Fruit fly (Drosophila melanogaster) whole organism, embryonic: ENCODE measurements around the gene CG5510.

Experiments
- Abd-B ChIP-seq: fragments of 200-800 bp; sonication (Bioruptor generic); optimal IDR thresholded peaks from 2 replicates; lab custom pipeline; 2018; ENCODE audit warnings: missing biosample characterization, mild to moderate bottlenecking, missing genetic modification characterization, moderate library complexity
- Awh ChIP-seq: fragments of 200-800 bp; sonication (Bioruptor generic); IDR thresholded peaks from 2 replicates; pipeline ENCODE4, ENCODE4 v1.3.6; 2022; ENCODE audit warnings: missing biosample characterization, missing genetic modification characterization
- B-H1 ChIP-seq: fragments of 200-800 bp; sonication (Bioruptor generic); IDR thresholded peaks from 3 replicates; pipeline ENCODE4 v1.3.6; 2022; ENCODE audit warnings: missing biosample characterization, missing genetic modification characterization
- CG10321 ChIP-seq: fragments of 200-800 bp; sonication (Bioruptor generic); IDR thresholded peaks from 2 replicates; pipeline ENCODE4 v1.3.6; 2022; ENCODE audit warnings: missing biosample characterization, missing genetic modification characterization
- CG11456 ChIP-seq: fragments of 200-800 bp; sonication (Bioruptor generic); IDR thresholded peaks from 3 replicates; pipeline ENCODE4 v1.3.6; 2022; ENCODE audit warnings: missing biosample characterization, missing genetic modification characterization
- CG16863 ChIP-seq: fragments of 200-800 bp; sonication (Bioruptor generic); optimal IDR thresholded peaks from 3 replicates; lab custom pipeline; 2016; ENCODE audit warnings: missing biosample characterization, missing genetic modification characterization
- CG17385 ChIP-seq: fragments of 200-800 bp; sonication (Bioruptor generic); optimal IDR thresholded peaks from 3 replicates; lab custom pipeline; 2018; ENCODE audit warnings: missing biosample characterization, mild to moderate bottlenecking, missing genetic modification characterization
- CG2199 ChIP-seq: fragments of 200-800 bp; sonication (Bioruptor generic); IDR thresholded peaks from 3 replicates; pipeline ENCODE4 v1.3.6; 2022; ENCODE audit warnings: missing biosample characterization, missing genetic modification characterization
- CG31388 ChIP-seq: fragments of 200-800 bp; sonication (Bioruptor generic); optimal IDR thresholded peaks from 2 replicates; lab custom pipeline; 2016; ENCODE audit warnings: missing biosample characterization, missing genetic modification characterization
- CG4424 ChIP-seq: fragments of 200-800 bp; sonication (Bioruptor generic); optimal IDR thresholded peaks from 3 replicates; lab custom pipeline; 2016; ENCODE audit warnings: missing biosample characterization, missing genetic modification characterization
- CG5245 ChIP-seq: fragments of 200-800 bp; sonication (Bioruptor generic); optimal IDR thresholded peaks from 3 replicates; lab custom pipeline; 2016; ENCODE audit warnings: missing biosample characterization, missing genetic modification characterization
- CG8765 ChIP-seq: fragments of 200-800 bp; sonication (Bioruptor generic); IDR thresholded peaks from 2 replicates; pipeline ENCODE4 v1.3.6; 2022; ENCODE audit warnings: missing biosample characterization, missing genetic modification characterization
- CG9817 ChIP-seq: fragments of 200-800 bp; sonication (Bioruptor generic); optimal IDR thresholded peaks from 2 replicates; lab custom pipeline; 2018; ENCODE audit warnings: missing biosample characterization, mild to moderate bottlenecking, missing genetic modification characterization, moderate library complexity
- CG9932 ChIP-seq: fragments of 200-800 bp; sonication (Bioruptor generic); IDR thresholded peaks from 2 replicates; pipeline ENCODE4 v1.3.6; 2022; ENCODE audit warnings: missing biosample characterization, missing genetic modification characterization
- Dfd ChIP-seq, 2 experiments: fragments of >200 bp; optimal IDR thresholded peaks; 2 replicates each; lab custom pipeline; 2017; ENCODE audit warnings: missing biosample characterization in 2 of 2, missing genetic modification characterization in 2 of 2
- Doc3 ChIP-seq: fragments of 200-800 bp; sonication (Bioruptor generic); IDR thresholded peaks from 3 replicates; pipeline ENCODE4 v1.3.6; 2022; ENCODE audit warnings: missing biosample characterization, missing genetic modification characterization; ENCODE audit not compliant: partially characterized antibody
- Dp ChIP-seq: fragments of 200-800 bp; sonication (Bioruptor generic); optimal IDR thresholded peaks from 2 replicates; lab custom pipeline; 2018; ENCODE audit warnings: missing biosample characterization, mild to moderate bottlenecking, missing genetic modification characterization, moderate library complexity
- Eip74EF ChIP-seq, 2 experiments: fragments of 200-800 bp in 1 of 2; fragments of >200 bp in 1 of 2; sonication (Bioruptor generic) in 1 of 2; optimal IDR thresholded peaks; 2 replicates each; lab custom pipeline; 2017 to 2019; ENCODE audit warnings: missing biosample characterization in 2 of 2, missing genetic modification characterization in 2 of 2, mild to moderate bottlenecking in 1 of 2, moderate library complexity in 1 of 2
- H15 ChIP-seq: fragments of 200-800 bp; sonication (Bioruptor generic); IDR thresholded peaks from 3 replicates; pipeline ENCODE4 v1.3.6; 2022; ENCODE audit warnings: missing biosample characterization, missing genetic modification characterization
- H2.0 ChIP-seq: fragments of 200-800 bp; sonication (Bioruptor generic); IDR thresholded peaks from 2 replicates; pipeline ENCODE4 v1.3.6; 2022; ENCODE audit warnings: missing biosample characterization, missing genetic modification characterization
- Hand ChIP-seq: fragments of 200-800 bp; sonication (Bioruptor generic); optimal IDR thresholded peaks from 2 replicates; lab custom pipeline; 2017; ENCODE audit warnings: mild to moderate bottlenecking, missing biosample characterization, missing genetic modification reagents, missing genetic modification characterization
- Kr ChIP-seq: fragments of 200-800 bp; sonication (Bioruptor generic); optimal IDR thresholded peaks from 2 replicates; lab custom pipeline; 2017; ENCODE audit warnings: missing biosample characterization, mild to moderate bottlenecking, missing genetic modification characterization
- MTF-1 ChIP-seq: fragments of 200-800 bp; sonication (Bioruptor generic); optimal IDR thresholded peaks from 2 replicates; lab custom pipeline; 2018; ENCODE audit warnings: missing biosample characterization, mild to moderate bottlenecking, missing genetic modification characterization, borderline replicate concordance
- Mad ChIP-seq: fragments of 200-800 bp; sonication (Bioruptor generic); optimal IDR thresholded peaks from 2 replicates; lab custom pipeline; 2016; ENCODE audit warnings: missing biosample characterization, missing genetic modification characterization
- Nf-YC ChIP-seq: fragments of 200-800 bp; optimal IDR thresholded peaks from 3 replicates; lab custom pipeline; 2019; ENCODE audit warnings: missing biosample characterization, mild to moderate bottlenecking, missing genetic modification characterization, moderate library complexity
- Pdp1 ChIP-seq, 2 experiments: fragments of 200-800 bp; sonication (Bioruptor generic); optimal IDR thresholded peaks; 3 replicates each; lab custom pipeline; 2016; ENCODE audit warnings: missing biosample characterization in 2 of 2, missing genetic modification characterization in 2 of 2, mild to moderate bottlenecking in 1 of 2, moderate library complexity in 1 of 2
- Scr ChIP-seq: fragments of 200-800 bp; sonication (Bioruptor generic); IDR thresholded peaks from 2 replicates; pipeline ENCODE4 v1.3.6; 2022; ENCODE audit warnings: missing biosample characterization, missing genetic modification characterization; ENCODE audit not compliant: partially characterized antibody
- aop ChIP-seq: fragments of 200-800 bp; sonication (Bioruptor generic); IDR thresholded peaks from 2 replicates; pipeline ENCODE4 v1.3.6; 2022; ENCODE audit warnings: missing biosample characterization, missing genetic modification characterization
- ase ChIP-seq: fragments of 200-800 bp; sonication (Bioruptor generic); IDR thresholded peaks from 3 replicates; pipeline ENCODE4 v1.3.6; 2022; ENCODE audit warnings: missing biosample characterization, missing genetic modification characterization
- caup ChIP-seq: fragments of 200-800 bp; sonication (Bioruptor generic); optimal IDR thresholded peaks from 3 replicates; lab custom pipeline; 2017; ENCODE audit warnings: missing biosample characterization, mild to moderate bottlenecking, missing genetic modification characterization, moderate library complexity; ENCODE audit not compliant: severe bottlenecking
- chif ChIP-seq, 2 experiments: fragments of 200-800 bp; sonication (Bioruptor generic); optimal IDR thresholded peaks; 3 replicates each; lab custom pipeline; 2016; ENCODE audit warnings: missing biosample characterization in 2 of 2, missing genetic modification characterization in 2 of 2
- chinmo ChIP-seq: fragments of 200-800 bp; sonication (Bioruptor generic); IDR thresholded peaks from 4 replicates; pipeline ENCODE4 v1.3.6; 2022; ENCODE audit warnings: missing biosample characterization, missing genetic modification characterization; ENCODE audit not compliant: partially characterized antibody
- en ChIP-seq: fragments of 200-800 bp; sonication (Bioruptor generic); optimal IDR thresholded peaks from 2 replicates; lab custom pipeline; 2016; ENCODE audit warnings: missing biosample characterization, missing genetic modification characterization
- ewg ChIP-seq: fragments of 200-800 bp; sonication (Bioruptor generic); optimal IDR thresholded peaks from 3 replicates; lab custom pipeline; 2017; ENCODE audit warnings: mild to moderate bottlenecking, missing biosample characterization, missing genetic modification reagents, missing genetic modification characterization
- gsb-n ChIP-seq: fragments of 200-800 bp; sonication (Bioruptor generic); optimal IDR thresholded peaks from 3 replicates; lab custom pipeline; 2018; ENCODE audit warnings: missing biosample characterization, mild to moderate bottlenecking, missing genetic modification characterization
- insv ChIP-seq, 2 experiments: fragments of 200-800 bp; sonication (Bioruptor generic); optimal IDR thresholded peaks; 3 replicates each; lab custom pipeline; 2016 to 2018; ENCODE audit warnings: missing biosample characterization in 2 of 2, missing genetic modification characterization in 2 of 2
- lab ChIP-seq: fragments of 200-800 bp; sonication (Bioruptor generic); optimal IDR thresholded peaks from 3 replicates; lab custom pipeline; 2017; ENCODE audit warnings: missing biosample characterization, missing genetic modification characterization, mild to moderate bottlenecking, moderate library complexity, missing genetic modification reagents
- lilli ChIP-seq: fragments of 200-800 bp; sonication (Bioruptor generic); optimal IDR thresholded peaks from 3 replicates; lab custom pipeline; 2016; ENCODE audit warnings: missing biosample characterization, missing genetic modification characterization
- nerfin-2 ChIP-seq: fragments of 200-800 bp; sonication (Bioruptor generic); IDR thresholded peaks from 2 replicates; pipeline ENCODE4 v1.3.6; 2022; ENCODE audit warnings: missing biosample characterization, missing genetic modification characterization; ENCODE audit not compliant: partially characterized antibody
- pan ChIP-seq, 4 experiments: fragments of >200 bp in 3 of 4; fragments of 200-800 bp in 1 of 4; sonication (Bioruptor generic) in 1 of 4; optimal IDR thresholded peaks in 3 of 4; IDR thresholded peaks in 1 of 4; 2 replicates each; pipeline versions ENCODE4 v1.3.6 to Lab custom; 2017 to 2022; ENCODE audit warnings: missing biosample characterization in 2 of 4, missing genetic modification characterization in 2 of 4, mixed read lengths in 1 of 4
- sens-2 ChIP-seq: fragments of 200-800 bp; sonication (Bioruptor generic); IDR thresholded peaks from 2 replicates; pipeline ENCODE4 v1.3.6; 2022; ENCODE audit warnings: missing biosample characterization, missing genetic modification characterization
- stwl ChIP-seq: fragments of 200-800 bp; sonication (Bioruptor generic); optimal IDR thresholded peaks from 3 replicates; lab custom pipeline; 2018; ENCODE audit warnings: missing biosample characterization, mild to moderate bottlenecking, missing genetic modification characterization, moderate library complexity
- tin ChIP-seq: fragments of 200-800 bp; sonication (Bioruptor generic); optimal IDR thresholded peaks from 3 replicates; lab custom pipeline; 2016; ENCODE audit warnings: missing biosample characterization, missing genetic modification characterization
- twi ChIP-seq: fragments of 200-800 bp; optimal IDR thresholded peaks from 2 replicates; lab custom pipeline; 2019; ENCODE audit warnings: missing biosample characterization, mild to moderate bottlenecking, missing genetic modification characterization, moderate library complexity
- unc-4 ChIP-seq: fragments of 200-800 bp; sonication (Bioruptor generic); IDR thresholded peaks from 2 replicates; pipeline ENCODE4 v1.3.6; 2022; ENCODE audit warnings: missing biosample characterization, missing genetic modification characterization; ENCODE audit not compliant: partially characterized antibody
- wek ChIP-seq: fragments of 200-800 bp; sonication (Bioruptor generic); optimal IDR thresholded peaks from 3 replicates; lab custom pipeline; 2018; ENCODE audit warnings: missing biosample characterization, mild to moderate bottlenecking, missing genetic modification characterization, moderate library complexity
- zf30C ChIP-seq: fragments of 200-800 bp; sonication (Bioruptor generic); optimal IDR thresholded peaks from 3 replicates; lab custom pipeline; 2018; ENCODE audit warnings: missing biosample characterization, mild to moderate bottlenecking, missing genetic modification characterization
- zfh1 ChIP-seq: fragments of 200-800 bp; sonication (Bioruptor generic); IDR thresholded peaks from 3 replicates; pipeline ENCODE4 v1.3.6; 2022; ENCODE audit warnings: missing biosample characterization, missing genetic modification characterization

CG5510 gene

DNA sequence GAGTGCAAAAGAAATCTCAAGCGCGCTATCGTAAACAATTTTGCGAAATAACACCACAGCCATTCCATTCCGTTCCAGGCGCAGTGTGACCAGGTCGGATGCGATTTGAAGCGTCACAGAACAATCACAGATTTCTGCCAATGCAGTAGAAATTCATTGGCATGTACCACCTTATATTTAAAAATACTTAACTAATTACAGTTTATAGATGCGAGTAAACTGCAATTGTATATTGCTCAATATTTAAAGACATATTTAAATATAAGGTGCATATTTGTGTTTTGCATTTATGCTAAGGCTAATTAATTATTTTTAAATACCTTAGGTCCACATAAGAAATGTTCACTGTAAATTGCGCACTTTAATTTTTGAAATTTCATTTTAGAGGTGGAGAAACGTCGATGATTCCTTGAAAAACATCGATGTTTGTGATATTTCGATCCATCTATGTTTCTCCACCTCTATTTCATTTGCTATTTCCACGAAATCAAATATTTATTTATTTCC lies 24.1 kb upstream of the CG5510 start, which contains the start of the genes SMC6 and CG6204 (continued):
- peak; percentile 46 for TF ChIP-seq en (GFP tag; lab: Kevin White, UChicago)
- peak; percentile 86 for TF ChIP-seq CG31388 (GFP tag; lab: Kevin White, UChicago)
- peak; percentile 70 for TF ChIP-seq wek (GFP tag; lab: Kevin White, UChicago)
- peak; percentile 91 for TF ChIP-seq tin (GFP tag; lab: Kevin White, UChicago)
- TF ChIP-seq Awh = peak; percentile 93
- peak; percentile 85 for TF ChIP-seq sens-2
- peak; percentile 88; the same call in 2 of the 3 replicates for TF ChIP-seq CG2199 (GFP tag; lab: Robert Waterston, UW)
- TF ChIP-seq H15 (GFP tag; lab: Robert Waterston, UW) = peak; percentile 92
- peak; percentile 92 for TF ChIP-seq B-H1
- TF ChIP-seq CG9817 (tag; lab: Kevin White, UChicago) = peak; percentile 97
- TF ChIP-seq CG16863 (GFP tag; lab: Kevin White, UChicago) = peak; percentile 74
- TF ChIP-seq caup (GFP tag; lab: Kevin White, UChicago) = peak; percentile 89
- TF ChIP-seq Hand (GFP tag; lab: Kevin White, UChicago) = peak; percentile 80
- peak; percentile 90 for TF ChIP-seq CG17385 (GFP tag; lab: Kevin White, UChicago)
- peak; percentile 95 for TF ChIP-seq lilli (GFP tag; lab: Kevin White, UChicago)
- TF ChIP-seq twi = peak; percentile 91
- TF ChIP-seq Abd-B (GFP tag; lab: Kevin White, UChicago) = peak; percentile 97
- peak; percentile 86 for TF ChIP-seq CG5245 (GFP tag; lab: Kevin White, UChicago)
- TF ChIP-seq CG4424 (GFP tag; lab: Kevin White, UChicago) = peak; percentile 89
- TF ChIP-seq Doc3 (GFP tag; lab: Robert Waterston, UW) = no peak
- TF ChIP-seq aop = peak; percentile 18; the same call in 1 of the 2 replicates
- TF ChIP-seq Nf-YC (tag; lab: Kevin White, UChicago) = peak; percentile 86
- no peak for TF ChIP-seq zf30C
- peak; percentile 87 to 91 for TF ChIP-seq Pdp1 (GFP tag; optimal IDR thresholded peaks at IDR 0.05; lab: Kevin White, UChicago)
- peak; percentile 95 for TF ChIP-seq H2.0 (GFP tag; lab: Robert Waterston, UW)
- peak; percentile 82 for TF ChIP-seq CG8765 (GFP tag; lab: Robert Waterston, UW)
- TF ChIP-seq nerfin-2 (GFP tag; lab: Robert Waterston, UW) = no peak
- peak; percentile 79 for TF ChIP-seq Mad (GFP tag; lab: Kevin White, UChicago)
- no peak for TF ChIP-seq pan (optimal IDR thresholded peaks at IDR 0.05; lab: Kevin White, UChicago)
- TF ChIP-seq pan (GFP tag; optimal IDR thresholded peaks at IDR 0.05 in 1 of 2, IDR thresholded peaks at IDR 0.05 in 1 of 2) = peak in 1 of 2 experiments; percentile 96
- TF ChIP-seq zfh1 (GFP tag; lab: Robert Waterston, UW) = peak; percentile 93
- peak in 1 of 2 experiments; percentile 54 for TF ChIP-seq insv (GFP tag; optimal IDR thresholded peaks at IDR 0.05; lab: Kevin White, UChicago)
- TF ChIP-seq stwl (tag; lab: Kevin White, UChicago) = peak; percentile 73
- TF ChIP-seq chif (GFP tag; optimal IDR thresholded peaks at IDR 0.05; lab: Kevin White, UChicago) = peak; percentile 83 to 91
- TF ChIP-seq Scr (GFP tag; lab: Robert Waterston, UW) = peak; percentile 59
- peak; percentile 78 for TF ChIP-seq MTF-1 (GFP tag; lab: Kevin White, UChicago)
- peak; percentile 93 for TF ChIP-seq CG11456
- peak; percentile 90 for TF ChIP-seq ase
- peak; percentile 97 for TF ChIP-seq CG9932 (GFP tag; lab: Robert Waterston, UW)
- TF ChIP-seq chinmo (GFP tag; lab: Robert Waterston, UW) = no peak
- TF ChIP-seq Kr = no peak
- TF ChIP-seq ewg (GFP tag; lab: Kevin White, UChicago) = peak; percentile 85
- peak; percentile 67; the same call in 1 of the 2 replicates for TF ChIP-seq CG10321 (GFP tag; lab: Robert Waterston, UW)
- TF ChIP-seq unc-4 (GFP tag; lab: Robert Waterston, UW) = peak; percentile 52
- TF ChIP-seq Eip74EF (GFP tag; optimal IDR thresholded peaks at IDR 0.05; lab: Kevin White, UChicago) = peak in 1 of 2 experiments; percentile 91
- TF ChIP-seq Dp = peak; percentile 69
- TF ChIP-seq Dfd (GFP tag; optimal IDR thresholded peaks at IDR 0.05; lab: Kevin White, UChicago) = no peak
- TF ChIP-seq lab (GFP tag; lab: Kevin White, UChicago) = peak; percentile 95
- peak; percentile 93 for TF ChIP-seq gsb-n
